Fruit fly (Drosophila melanogaster) whole organism, prepupa: Measurements from ENCODE around the gene CG13733.

Experiments
- CG3919 ChIP-seq: fragments of 200-800 bp; sonication (Bioruptor generic); optimal IDR thresholded peaks from 3 replicates; lab custom pipeline; 2016; ENCODE audit warnings: missing biosample characterization, missing genetic modification characterization
- CG9139 ChIP-seq: fragments of 200-800 bp; sonication (Bioruptor generic); optimal IDR thresholded peaks from 3 replicates; lab custom pipeline; 2017; ENCODE audit warnings: missing biosample characterization, mild to moderate bottlenecking, missing genetic modification characterization
- Met ChIP-seq: fragments of 200-800 bp; sonication (Bioruptor generic); optimal IDR thresholded peaks from 3 replicates; lab custom pipeline; 2016; ENCODE audit warnings: missing biosample characterization, missing genetic modification characterization

- TF ChIP-seq CG9139 (no peak), Met (GFP tag; lab: Kevin White, UChicago) (no peak), CG3919 (GFP tag; lab: Kevin White, UChicago) (no peak)
Observed at dm6 chr3L:17458856-17459518, 19.7 kb downstream of the CG13733 start.
